Worm (Caenorhabditis elegans) whole organism, L1 larva: ENCODE measurements around the gene sec-6.

Source experiments
- ama-1 ChIP-seq: fragments of 150-350 bp; optimal IDR thresholded peaks from 2 replicates; lab custom pipeline; 2014
- ceh-63 ChIP-seq: fragments of 200-800 bp; sonication (Bioruptor generic); optimal IDR thresholded peaks from 2 replicates; lab custom pipeline; 2018; ENCODE audit warnings: mild to moderate bottlenecking, missing genetic modification characterization, missing compliant biosample characterization
- egl-27 ChIP-seq, 2 experiments: fragments of 150-350 bp in 1 of 2; sonication (generic microtip); optimal IDR thresholded peaks; 3 replicates each; lab custom pipeline; 2017 to 2018; ENCODE audit warnings: missing biosample characterization in 2 of 2, missing genetic modification characterization in 2 of 2, missing genetic modification reagents in 2 of 2
- fkh-10 ChIP-seq: sonication (generic microtip); optimal IDR thresholded peaks from 2 replicates; lab custom pipeline; 2017; ENCODE audit warnings: missing biosample characterization, missing genetic modification reagents, missing genetic modification characterization
- jun-1 ChIP-seq: fragments of 150-350 bp; optimal IDR thresholded peaks from 2 replicates; lab custom pipeline; 2014; ENCODE audit warnings: missing biosample characterization, missing genetic modification reagents, missing genetic modification characterization
- lin-15B ChIP-seq: fragments of 150-350 bp; sonication (generic microtip); optimal IDR thresholded peaks from 3 replicates; lab custom pipeline; 2014; ENCODE audit warnings: missing biosample characterization, missing genetic modification characterization
- lsy-2 ChIP-seq, 2 experiments: fragments of 150-350 bp; optimal IDR thresholded peaks; 2 replicates each; lab custom pipeline; 2014; ENCODE audit warnings: missing biosample characterization in 2 of 2, missing genetic modification characterization in 2 of 2
- nhr-11 ChIP-seq: fragments of 150-350 bp; optimal IDR thresholded peaks from 2 replicates; lab custom pipeline; 2014; ENCODE audit warnings: missing biosample characterization, missing genetic modification characterization
- nhr-28 ChIP-seq: fragments of 150-350 bp; optimal IDR thresholded peaks from 2 replicates; lab custom pipeline; 2014; ENCODE audit warnings: missing biosample characterization, missing genetic modification characterization
- skn-1 ChIP-seq: fragments of 150-350 bp; optimal IDR thresholded peaks from 2 replicates; lab custom pipeline; 2014; ENCODE audit warnings: missing biosample characterization, missing genetic modification characterization
- sptf-1 ChIP-seq: fragments of 150-350 bp; optimal IDR thresholded peaks from 2 replicates; lab custom pipeline; 2014; ENCODE audit warnings: missing biosample characterization, missing genetic modification characterization
- unc-30 ChIP-seq: sonication (generic microtip); optimal IDR thresholded peaks from 2 replicates; lab custom pipeline; 2017; ENCODE audit warnings: missing biosample characterization, missing genetic modification characterization
- unc-62 ChIP-seq: fragments of 150-350 bp; optimal IDR thresholded peaks from 2 replicates; lab custom pipeline; 2014; ENCODE audit warnings: missing biosample characterization, missing genetic modification reagents, missing genetic modification characterization
- ztf-4 ChIP-seq: fragments of 150-350 bp; optimal IDR thresholded peaks from 2 replicates; lab custom pipeline; 2014; ENCODE audit warnings: missing biosample characterization, missing genetic modification characterization

ce11 chrII:5311746-5312145 lies 47.6 kb upstream of the sec-6 start, which contains the start of gene gcy-12:
- TF ChIP-seq skn-1 (tag; lab: Kevin White, UChicago) (no peak), ama-1 (lab: Kevin White, UChicago) (no peak), jun-1 (tag; lab: Kevin White, UChicago) (no peak), ztf-4 (tag; lab: Kevin White, UChicago) (no peak), fkh-10 (no peak), ceh-63 (no peak), sptf-1 (tag; lab: Kevin White, UChicago) (no peak), nhr-11 (tag; lab: Kevin White, UChicago) (no peak), nhr-28 (no peak), egl-27 (tag; optimal IDR thresholded peaks at IDR 0.05; lab: Kevin White, UChicago) (no peak), lin-15B (tag; lab: Kevin White, UChicago) (no peak), lsy-2 (tag; optimal IDR thresholded peaks at IDR 0.05; lab: Kevin White, UChicago) (no peak), unc-30 (tag; lab: Kevin White, UChicago) (no peak), unc-62 (no peak)
